Fruit fly (Drosophila melanogaster) whole organism, embryonic: Measurements from ENCODE around the gene CG32388.

Experiments
- ATbp ChIP-seq: fragments of 200-800 bp; sonication (Bioruptor generic); optimal IDR thresholded peaks from 2 replicates; lab custom pipeline; 2017; ENCODE audit warnings: missing biosample characterization, mild to moderate bottlenecking, missing genetic modification characterization, missing genetic modification reagents
- Asciz ChIP-seq: fragments of 200-800 bp; sonication (Bioruptor generic); optimal IDR thresholded peaks from 2 replicates; lab custom pipeline; 2017; ENCODE audit warnings: missing biosample characterization, mild to moderate bottlenecking, missing genetic modification characterization, missing genetic modification reagents
- CG10543 ChIP-seq: fragments of 200-800 bp; sonication (Bioruptor generic); optimal IDR thresholded peaks from 3 replicates; lab custom pipeline; 2017; ENCODE audit warnings: missing biosample characterization, mild to moderate bottlenecking, missing genetic modification characterization, moderate library complexity
- CG11398 ChIP-seq: fragments of 200-800 bp; sonication (Bioruptor generic); optimal IDR thresholded peaks from 2 replicates; lab custom pipeline; 2016; ENCODE audit warnings: missing biosample characterization, missing genetic modification characterization
- CG11456 ChIP-seq: fragments of 200-800 bp; sonication (Bioruptor generic); IDR thresholded peaks from 3 replicates; pipeline ENCODE4 v1.3.6; 2022; ENCODE audit warnings: missing biosample characterization, missing genetic modification characterization
- CG11696 ChIP-seq: fragments of 200-800 bp; sonication (Bioruptor generic); IDR thresholded peaks from 2 replicates; pipeline ENCODE4 v1.3.6; 2022; ENCODE audit warnings: missing biosample characterization, missing genetic modification characterization
- CG13894 ChIP-seq: fragments of 200-800 bp; sonication (Bioruptor generic); optimal IDR thresholded peaks from 3 replicates; lab custom pipeline; 2018; ENCODE audit warnings: missing biosample characterization, mild to moderate bottlenecking, missing genetic modification characterization, moderate library complexity
- CG14710 ChIP-seq: fragments of 200-800 bp; sonication (Bioruptor generic); optimal IDR thresholded peaks from 3 replicates; lab custom pipeline; 2019; ENCODE audit warnings: missing biosample characterization, mild to moderate bottlenecking, missing genetic modification characterization, moderate library complexity
- CG15011 ChIP-seq: fragments of 200-800 bp; sonication (Bioruptor generic); optimal IDR thresholded peaks from 3 replicates; lab custom pipeline; 2018; ENCODE audit warnings: missing biosample characterization, mild to moderate bottlenecking, missing genetic modification characterization
- CG15601 ChIP-seq: fragments of 200-800 bp; sonication (Bioruptor generic); optimal IDR thresholded peaks from 3 replicates; lab custom pipeline; 2019; ENCODE audit warnings: missing biosample characterization, mild to moderate bottlenecking, missing genetic modification characterization, moderate library complexity
- CG1603 ChIP-seq: fragments of 200-800 bp; sonication (Bioruptor generic); optimal IDR thresholded peaks from 2 replicates; lab custom pipeline; 2019; ENCODE audit warnings: missing biosample characterization, mild to moderate bottlenecking, missing genetic modification characterization, moderate library complexity
- CG17186 ChIP-seq: fragments of 200-800 bp; sonication (Bioruptor generic); optimal IDR thresholded peaks from 3 replicates; lab custom pipeline; 2017; ENCODE audit warnings: missing biosample characterization, missing genetic modification reagents, missing genetic modification characterization
- CG18599 ChIP-seq: fragments of 200-800 bp; sonication (Bioruptor generic); optimal IDR thresholded peaks from 3 replicates; lab custom pipeline; 2017; ENCODE audit warnings: missing biosample characterization, missing genetic modification characterization, mild to moderate bottlenecking, moderate library complexity, missing genetic modification reagents
- CG30020 ChIP-seq: fragments of 200-800 bp; optimal IDR thresholded peaks from 2 replicates; lab custom pipeline; 2019; ENCODE audit warnings: missing biosample characterization, mild to moderate bottlenecking, missing genetic modification characterization, moderate library complexity
- CG30403 ChIP-seq: fragments of 200-800 bp; sonication (Bioruptor generic); optimal IDR thresholded peaks from 3 replicates; lab custom pipeline; 2016; ENCODE audit warnings: missing biosample characterization, missing genetic modification characterization
- CG32767 ChIP-seq: fragments of 200-800 bp; sonication (Bioruptor generic); IDR thresholded peaks from 2 replicates; pipeline ENCODE4 v1.3.6; 2022; ENCODE audit warnings: missing biosample characterization, missing genetic modification characterization
- CG32772 ChIP-seq: fragments of 200-800 bp; sonication (Bioruptor generic); IDR thresholded peaks from 2 replicates; pipeline ENCODE4 v1.3.6; 2022; ENCODE audit warnings: missing biosample characterization, missing genetic modification characterization
- CG3281 ChIP-seq: fragments of 200-800 bp; sonication (Bioruptor generic); optimal IDR thresholded peaks from 3 replicates; lab custom pipeline; 2017; ENCODE audit warnings: missing biosample characterization, mild to moderate bottlenecking, missing genetic modification characterization
- CG4617 ChIP-seq: fragments of 200-800 bp; sonication (Bioruptor generic); optimal IDR thresholded peaks from 3 replicates; lab custom pipeline; 2016; ENCODE audit warnings: missing biosample characterization, missing genetic modification characterization, borderline replicate concordance
- CG5245 ChIP-seq: fragments of 200-800 bp; sonication (Bioruptor generic); optimal IDR thresholded peaks from 3 replicates; lab custom pipeline; 2016; ENCODE audit warnings: missing biosample characterization, missing genetic modification characterization
- CG6689 ChIP-seq: fragments of 200-800 bp; sonication (Bioruptor generic); IDR thresholded peaks from 2 replicates; pipeline ENCODE4 v1.3.6; 2022; ENCODE audit warnings: missing biosample characterization, missing genetic modification characterization
- CTCF ChIP-seq: fragments of 200-800 bp; sonication (Bioruptor generic); optimal IDR thresholded peaks from 2 replicates; lab custom pipeline; 2017; ENCODE audit warnings: missing biosample characterization, mild to moderate bottlenecking, missing genetic modification characterization, moderate library complexity
- Camta ChIP-seq: fragments of 200-800 bp; sonication (Bioruptor generic); optimal IDR thresholded peaks from 2 replicates; lab custom pipeline; 2016; ENCODE audit warnings: missing biosample characterization, missing genetic modification characterization
- D19B ChIP-seq: fragments of 200-800 bp; sonication (Bioruptor generic); optimal IDR thresholded peaks from 2 replicates; lab custom pipeline; 2017; ENCODE audit warnings: missing biosample characterization, mild to moderate bottlenecking, missing genetic modification characterization
- Dbx ChIP-seq: fragments of 200-800 bp; sonication (Bioruptor generic); IDR thresholded peaks from 3 replicates; pipeline ENCODE4 v1.3.6; 2022; ENCODE audit warnings: missing biosample characterization, missing genetic modification characterization
- Deaf1 ChIP-seq: fragments of 200-800 bp; optimal IDR thresholded peaks from 3 replicates; lab custom pipeline; 2019; ENCODE audit warnings: missing biosample characterization, mild to moderate bottlenecking, missing genetic modification characterization, moderate library complexity
- Gug ChIP-seq: fragments of 200-800 bp; sonication (Bioruptor generic); IDR thresholded peaks from 4 replicates; pipeline ENCODE4 v1.3.6; 2022; ENCODE audit warnings: missing biosample characterization, missing genetic modification characterization
- HHEX ChIP-seq: fragments of 200-800 bp; sonication (Bioruptor generic); optimal IDR thresholded peaks from 3 replicates; lab custom pipeline; 2017; ENCODE audit warnings: missing biosample characterization, mild to moderate bottlenecking, missing genetic modification characterization, missing genetic modification reagents
- Hand ChIP-seq: fragments of 200-800 bp; sonication (Bioruptor generic); optimal IDR thresholded peaks from 2 replicates; lab custom pipeline; 2017; ENCODE audit warnings: mild to moderate bottlenecking, missing biosample characterization, missing genetic modification reagents, missing genetic modification characterization
- HmgD ChIP-seq: fragments of 200-800 bp; sonication (Bioruptor generic); optimal IDR thresholded peaks from 3 replicates; lab custom pipeline; 2016; ENCODE audit warnings: missing biosample characterization, missing genetic modification characterization
- Hr3 ChIP-seq: fragments of 200-800 bp; sonication (Bioruptor generic); optimal IDR thresholded peaks from 3 replicates; lab custom pipeline; 2016; ENCODE audit warnings: missing biosample characterization, missing genetic modification characterization
- Sry-δ ChIP-seq: fragments of 200-800 bp; sonication (Bioruptor generic); optimal IDR thresholded peaks from 2 replicates; lab custom pipeline; 2016; ENCODE audit warnings: missing biosample characterization, missing genetic modification characterization
- Taf1 ChIP-seq: fragments of 200-800 bp; sonication (Bioruptor generic); IDR thresholded peaks from 2 replicates; pipeline ENCODE4 v1.3.6; 2022; ENCODE audit warnings: missing biosample characterization, missing genetic modification characterization
- chif ChIP-seq, 2 experiments: fragments of 200-800 bp; sonication (Bioruptor generic); optimal IDR thresholded peaks; 3 replicates each; lab custom pipeline; 2016; ENCODE audit warnings: missing biosample characterization in 2 of 2, missing genetic modification characterization in 2 of 2
- crp ChIP-seq, 2 experiments: fragments of 200-800 bp; sonication (Bioruptor generic); optimal IDR thresholded peaks; 2 replicates in 1 of 2; 3 replicates in 1 of 2; lab custom pipeline; 2017; ENCODE audit warnings: missing biosample characterization in 2 of 2, missing genetic modification characterization in 2 of 2, mild to moderate bottlenecking in 1 of 2, moderate library complexity in 1 of 2
- esg ChIP-seq: fragments of 200-800 bp; sonication (Bioruptor generic); conservative IDR thresholded peaks from 2 replicates; pipeline ENCODE4 v1.3.6; 2022; ENCODE audit warnings: missing biosample characterization, missing genetic modification characterization
- exex ChIP-seq: fragments of 200-800 bp; sonication (Bioruptor generic); optimal IDR thresholded peaks from 4 replicates; lab custom pipeline; 2018; ENCODE audit warnings: missing biosample characterization, mild to moderate bottlenecking, missing genetic modification characterization, moderate library complexity
- grn ChIP-seq: fragments of 200-800 bp; sonication (Bioruptor generic); optimal IDR thresholded peaks from 3 replicates; lab custom pipeline; 2017; ENCODE audit warnings: missing biosample characterization, missing genetic modification characterization
- hbn ChIP-seq: fragments of 200-800 bp; sonication (Bioruptor generic); IDR thresholded peaks from 2 replicates; pipeline ENCODE4 v1.3.6; 2022; ENCODE audit warnings: missing biosample characterization, missing genetic modification characterization; ENCODE audit not compliant: partially characterized antibody
- insv ChIP-seq, 2 experiments: fragments of 200-800 bp; sonication (Bioruptor generic); optimal IDR thresholded peaks; 3 replicates each; lab custom pipeline; 2016 to 2018; ENCODE audit warnings: missing biosample characterization in 2 of 2, missing genetic modification characterization in 2 of 2
- luna ChIP-seq: fragments of 200-800 bp; sonication (Bioruptor generic); optimal IDR thresholded peaks from 2 replicates; lab custom pipeline; 2016; ENCODE audit warnings: missing biosample characterization, missing genetic modification characterization
- mld ChIP-seq: fragments of 200-800 bp; sonication (Bioruptor generic); IDR thresholded peaks from 3 replicates; pipeline ENCODE4 v1.3.6; 2022; ENCODE audit warnings: missing biosample characterization, missing genetic modification characterization; ENCODE audit not compliant: partially characterized antibody
- oc ChIP-seq: fragments of 200-800 bp; sonication (Bioruptor generic); optimal IDR thresholded peaks from 2 replicates; lab custom pipeline; 2018; ENCODE audit warnings: missing biosample characterization, mild to moderate bottlenecking, missing genetic modification characterization, moderate library complexity
- phol ChIP-seq: fragments of 200-800 bp; sonication (Bioruptor generic); optimal IDR thresholded peaks from 3 replicates; lab custom pipeline; 2018; ENCODE audit warnings: missing biosample characterization, mild to moderate bottlenecking, missing genetic modification characterization, moderate library complexity
- ranshi ChIP-seq: fragments of 200-800 bp; sonication (Bioruptor generic); IDR thresholded peaks from 2 replicates; pipeline ENCODE4 v1.3.6; 2022; ENCODE audit warnings: missing biosample characterization, missing genetic modification characterization
- repo ChIP-seq: fragments of 200-800 bp; sonication (Bioruptor generic); optimal IDR thresholded peaks from 2 replicates; lab custom pipeline; 2016; ENCODE audit warnings: missing biosample characterization, missing genetic modification characterization
- sd ChIP-seq: fragments of 200-800 bp; sonication (Bioruptor generic); optimal IDR thresholded peaks from 3 replicates; lab custom pipeline; 2018; ENCODE audit warnings: missing biosample characterization, mild to moderate bottlenecking, missing genetic modification characterization, moderate library complexity
- sr ChIP-seq: fragments of 200-800 bp; sonication (Bioruptor generic); IDR thresholded peaks from 3 replicates; pipeline ENCODE4 v1.3.6; 2022; ENCODE audit warnings: missing biosample characterization, missing genetic modification characterization
- stwl ChIP-seq: fragments of 200-800 bp; sonication (Bioruptor generic); optimal IDR thresholded peaks from 3 replicates; lab custom pipeline; 2018; ENCODE audit warnings: missing biosample characterization, mild to moderate bottlenecking, missing genetic modification characterization, moderate library complexity
- sug ChIP-seq: fragments of 200-800 bp; optimal IDR thresholded peaks from 2 replicates; lab custom pipeline; 2019; ENCODE audit warnings: missing biosample characterization, mild to moderate bottlenecking, missing genetic modification characterization, moderate library complexity
- z ChIP-seq: fragments of 200-800 bp; sonication (Bioruptor generic); IDR thresholded peaks from 3 replicates; pipeline ENCODE4 v1.3.6; 2022; ENCODE audit warnings: missing biosample characterization, missing genetic modification characterization

Gene CG32388

dm6 chr3L:6977391-6977790, 7.0 kb downstream of the CG32388 start (continued):
- TF ChIP-seq Asciz (GFP tag; lab: Kevin White, UChicago): peak; percentile 61
- no peak for TF ChIP-seq Taf1
- TF ChIP-seq CG32767 (GFP tag; lab: Robert Waterston, UW): peak; percentile 64; the same call in 1 of the 2 replicates
- TF ChIP-seq CG13894 (tag; lab: Kevin White, UChicago): no peak
- TF ChIP-seq chif (GFP tag; optimal IDR thresholded peaks at IDR 0.05; lab: Kevin White, UChicago): no peak
- no peak for TF ChIP-seq hbn (GFP tag; lab: Robert Waterston, UW)
- TF ChIP-seq CG3281 (GFP tag; lab: Kevin White, UChicago): peak; percentile 27
- TF ChIP-seq luna (GFP tag; lab: Kevin White, UChicago): no peak
- no peak for TF ChIP-seq grn (GFP tag; lab: Kevin White, UChicago)
- TF ChIP-seq exex (tag; lab: Kevin White, UChicago): no peak
- TF ChIP-seq CG11398: no peak
- peak; percentile 50 for TF ChIP-seq CG18599 (GFP tag; lab: Kevin White, UChicago)
- TF ChIP-seq CTCF (GFP tag; lab: Kevin White, UChicago): no peak
- TF ChIP-seq repo (GFP tag; lab: Kevin White, UChicago): no peak
- no peak for TF ChIP-seq CG30020 (tag; lab: Kevin White, UChicago)
- no peak for TF ChIP-seq Camta
- TF ChIP-seq esg: peak; percentile 52
- no peak for TF ChIP-seq mld (GFP tag; lab: Robert Waterston, UW)
- 0 out of 2 replicates have a peak, but pooled peaks have one; percentile 24 for TF ChIP-seq CG32772 (GFP tag; lab: Robert Waterston, UW)
- TF ChIP-seq CG11456: peak; percentile 45; the same call in 1 of the 3 replicates
- TF ChIP-seq Deaf1 (tag; lab: Kevin White, UChicago): no peak
- peak; percentile 6 for TF ChIP-seq stwl
- no peak for TF ChIP-seq Sry-δ (GFP tag; lab: Kevin White, UChicago)
- no peak for TF ChIP-seq CG10543 (GFP tag; lab: Kevin White, UChicago)
- TF ChIP-seq CG15011: peak; percentile 2
- TF ChIP-seq oc (tag; lab: Kevin White, UChicago): peak; percentile 37
- no peak for TF ChIP-seq CG4617 (GFP tag; lab: Kevin White, UChicago)
- TF ChIP-seq insv (GFP tag; optimal IDR thresholded peaks at IDR 0.05; lab: Kevin White, UChicago): no peak
- 0 out of 2 replicates have a peak, but pooled peaks have one; percentile 40 for TF ChIP-seq CG11696 (GFP tag; lab: Robert Waterston, UW)
- TF ChIP-seq Hr3 (GFP tag; lab: Kevin White, UChicago): peak; percentile 29
- TF ChIP-seq Gug (GFP tag; lab: Robert Waterston, UW): peak; percentile 34; the same call in 1 of the 4 replicates
- TF ChIP-seq Hand (GFP tag; lab: Kevin White, UChicago): no peak
- peak; percentile 59 for TF ChIP-seq ATbp (GFP tag; lab: Kevin White, UChicago)
- TF ChIP-seq CG5245 (GFP tag; lab: Kevin White, UChicago): peak; percentile 5
- TF ChIP-seq HmgD (GFP tag; lab: Kevin White, UChicago): no peak
- peak; percentile 71 for TF ChIP-seq CG6689 (GFP tag; lab: Robert Waterston, UW)
- TF ChIP-seq ranshi (GFP tag; lab: Robert Waterston, UW): no peak
- no peak for TF ChIP-seq CG1603
- TF ChIP-seq HHEX (GFP tag; lab: Kevin White, UChicago): peak; percentile 29
- TF ChIP-seq sr: no peak
- no peak for TF ChIP-seq Dbx
- no peak for TF ChIP-seq sd (tag; lab: Kevin White, UChicago)
- no peak for TF ChIP-seq CG17186 (GFP tag; lab: Kevin White, UChicago)
- TF ChIP-seq CG15601 (tag; lab: Kevin White, UChicago): peak; percentile 60
- TF ChIP-seq CG30403 (GFP tag; lab: Kevin White, UChicago): peak; percentile 38
- peak; percentile 61 for TF ChIP-seq CG14710 (tag; lab: Kevin White, UChicago)
- TF ChIP-seq D19B (GFP tag; lab: Kevin White, UChicago): peak; percentile 8
- no peak for TF ChIP-seq sug (tag; lab: Kevin White, UChicago)
- TF ChIP-seq phol (tag; lab: Kevin White, UChicago): peak; percentile 72
- TF ChIP-seq crp (GFP tag; optimal IDR thresholded peaks at IDR 0.05; lab: Kevin White, UChicago): no peak
- TF ChIP-seq z: no peak
